Worm (Caenorhabditis elegans) whole organism, L3 larva: ENCODE data around the gene Y13C8A.1.

ENCODE experiments used
- ZK546.5 ChIP-seq: sonication (generic microtip); optimal IDR thresholded peaks from 2 replicates; lab custom pipeline; 2017; ENCODE audit warnings: missing biosample characterization, missing genetic modification characterization
- ama-1 ChIP-seq: fragments of 150-350 bp; optimal IDR thresholded peaks from 2 replicates; lab custom pipeline; 2018
- ceh-16 ChIP-seq: sonication (generic microtip); optimal IDR thresholded peaks from 2 replicates; lab custom pipeline; 2017; ENCODE audit warnings: missing biosample characterization, missing genetic modification characterization
- fkh-10 ChIP-seq: sonication (generic microtip); optimal IDR thresholded peaks from 2 replicates; lab custom pipeline; 2017; ENCODE audit warnings: missing biosample characterization, missing genetic modification reagents, missing genetic modification characterization
- jun-1 ChIP-seq: fragments of 150-350 bp; optimal IDR thresholded peaks from 2 replicates; lab custom pipeline; 2014; ENCODE audit warnings: missing biosample characterization, missing genetic modification reagents, missing genetic modification characterization
- nhr-12 ChIP-seq: fragments of 150-350 bp; optimal IDR thresholded peaks from 2 replicates; lab custom pipeline; 2014; ENCODE audit warnings: missing biosample characterization, missing genetic modification characterization
- nhr-237 ChIP-seq: fragments of 150-350 bp; optimal IDR thresholded peaks from 2 replicates; lab custom pipeline; 2014; ENCODE audit warnings: missing biosample characterization, missing genetic modification characterization
- nhr-43 ChIP-seq: sonication (generic microtip); optimal IDR thresholded peaks from 2 replicates; lab custom pipeline; 2016; ENCODE audit warnings: mild to moderate bottlenecking, missing genetic modification characterization, missing compliant biosample characterization; ENCODE audit not compliant: poor library complexity, severe bottlenecking
- nhr-77 ChIP-seq: fragments of 150-350 bp; optimal IDR thresholded peaks from 2 replicates; lab custom pipeline; 2014; ENCODE audit warnings: missing biosample characterization, missing genetic modification characterization
- pqm-1 ChIP-seq: fragments of 150-350 bp; optimal IDR thresholded peaks from 2 replicates; lab custom pipeline; 2017; ENCODE audit warnings: missing biosample characterization, missing genetic modification characterization, inconsistent platforms
- skn-1 ChIP-seq: fragments of 150-350 bp; optimal IDR thresholded peaks from 2 replicates; lab custom pipeline; 2014; ENCODE audit warnings: missing biosample characterization, missing genetic modification characterization
- snpc-4 ChIP-seq: fragments of 150-350 bp; optimal IDR thresholded peaks from 2 replicates; lab custom pipeline; 2014; ENCODE audit warnings: missing biosample characterization, missing genetic modification characterization
- unc-39 ChIP-seq: sonication (generic microtip); optimal IDR thresholded peaks from 4 replicates; lab custom pipeline; 2017; ENCODE audit warnings: missing biosample characterization, missing genetic modification characterization
- unc-62 ChIP-seq: fragments of 150-350 bp; sonication (generic microtip); optimal IDR thresholded peaks from 4 replicates; lab custom pipeline; 2014; ENCODE audit warnings: missing biosample characterization, missing genetic modification reagents, missing genetic modification characterization

ce11 chrX:16844924-16845323 is 38.6 kb upstream of the Y13C8A.1 start, which contains the start of gene F41G4.8:
- TF ChIP-seq jun-1 (tag; lab: Kevin White, UChicago) (no peak), ceh-16 (tag; lab: Kevin White, UChicago) (no peak), nhr-237 (no peak), pqm-1 (tag; lab: Kevin White, UChicago) (no peak), skn-1 (no peak), ZK546.5 (tag; lab: Kevin White, UChicago) (no peak), fkh-10 (GFP tag; lab: Kevin White, UChicago) (no peak), snpc-4 (tag; lab: Kevin White, UChicago) (no peak), ama-1 (no peak), nhr-77 (tag; lab: Kevin White, UChicago) (no peak), unc-62 (GFP tag; lab: Kevin White, UChicago) (no peak), nhr-43 (tag; lab: Kevin White, UChicago) (no peak), unc-39 (tag; lab: Kevin White, UChicago) (no peak), nhr-12 (no peak)
